Worm (Caenorhabditis elegans): ENCODE data around the gene ubxn-2.
"Not testable (repeated sequence)": the region's sequence is repeated elsewhere in the genome, so short reads cannot be mapped to it uniquely, and the experiment has no call there.

DNA sequence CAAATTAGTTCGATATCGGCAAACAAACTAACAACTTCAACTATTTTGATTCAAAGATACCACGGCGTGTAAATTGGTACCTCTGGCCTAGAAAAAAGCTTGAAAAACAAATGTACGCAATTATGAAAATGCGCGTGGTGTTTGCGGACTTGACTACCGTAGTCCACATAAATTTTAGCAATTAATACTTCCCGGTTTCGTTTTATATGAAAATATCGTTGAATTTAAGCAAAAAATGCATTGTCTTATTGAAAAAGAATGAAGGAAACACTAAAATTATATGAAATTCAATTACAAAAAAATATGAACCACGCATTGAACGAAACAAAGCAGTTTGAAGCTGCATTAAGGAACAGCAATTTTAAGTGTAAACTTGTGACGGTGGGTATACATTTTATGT, 50.7 kb downstream of the ubxn-2 start, which contains the start of gene gpx-4:
- not testable (repeated sequence) for TF ChIP-seq sox-4 (tag; optimal IDR thresholded peaks at IDR 0.05); Y116A8C.19 (tag; optimal IDR thresholded peaks at IDR 0.05; ENCODE audit: borderline replicate concordance); blmp-1 (tag; optimal IDR thresholded peaks at IDR 0.05); efl-1 (optimal IDR thresholded peaks at IDR 0.05); efl-1 (GFP tag; optimal IDR thresholded peaks at IDR 0.05 in 1 of 2); elt-2 (tag; optimal IDR thresholded peaks at IDR 0.05)

Data from whole organism, L1 larva.